Fruit fly (Drosophila melanogaster): ENCODE data around the gene sn.

Gene sn

dm6 chrX:7937588-7938481 lies 26.0 kb upstream of the sn start (continued):
- peak; percentile 86 for TF ChIP-seq fd96Cb (tag; optimal IDR thresholded peaks at IDR 0.05)
- peak; percentile 23 for TF ChIP-seq CG13123 (GFP tag; optimal IDR thresholded peaks at IDR 0.05)
- 0 out of 2 replicates have a peak, but pooled peaks have one; percentile 27 for TF ChIP-seq Oaz (GFP tag; IDR thresholded peaks at IDR 0.05)
- peak; percentile 46 for TF ChIP-seq CG10147 (GFP tag; optimal IDR thresholded peaks at IDR 0.05)
- peak; percentile 66; the same call in 2 of the 3 replicates for TF ChIP-seq tgo (GFP tag; IDR thresholded peaks at IDR 0.05)
- no peak for TF ChIP-seq Tbp (GFP tag; optimal IDR thresholded peaks at IDR 0.05)
- peak; percentile 64 for TF ChIP-seq pho (GFP tag; optimal IDR thresholded peaks at IDR 0.05)
- TF ChIP-seq CG6791 (GFP tag; IDR thresholded peaks at IDR 0.05; ENCODE audit: partially characterized antibody): no peak
- no peak for TF ChIP-seq ham (GFP tag; IDR thresholded peaks at IDR 0.05)
- peak; percentile 21; the same call in 1 of the 2 replicates for TF ChIP-seq dimm (GFP tag; IDR thresholded peaks at IDR 0.05)
- TF ChIP-seq ara (GFP tag; IDR thresholded peaks at IDR 0.05): peak; percentile 47; the same call in 1 of the 2 replicates
- TF ChIP-seq Antp (GFP tag; optimal IDR thresholded peaks at IDR 0.05): peak; percentile 79
- peak; percentile 87 for TF ChIP-seq CG2678 (tag; optimal IDR thresholded peaks at IDR 0.05)
- 0 out of 2 replicates have a peak, but pooled peaks have one; percentile 36 for TF ChIP-seq sob (GFP tag; IDR thresholded peaks at IDR 0.05)
- no peak for TF ChIP-seq usp (GFP tag; optimal IDR thresholded peaks at IDR 0.05)
- TF ChIP-seq otp (GFP tag; IDR thresholded peaks at IDR 0.05): peak; percentile 68; the same call in 2 of the 3 replicates
- peak; percentile 80 for TF ChIP-seq CG1792 (GFP tag; optimal IDR thresholded peaks at IDR 0.05)
- TF ChIP-seq br (optimal IDR thresholded peaks at IDR 0.05): no peak
- TF ChIP-seq Mrtf (GFP tag; IDR thresholded peaks at IDR 0.05): 0 out of 3 replicates have a peak, but pooled peaks have one; percentile 9
- TF ChIP-seq CG15514 (GFP tag; optimal IDR thresholded peaks at IDR 0.05): peak; percentile 7
- peak; percentile 74 for TF ChIP-seq grau (tag; optimal IDR thresholded peaks at IDR 0.05)
- peak; percentile 58 to 79 for TF ChIP-seq crp (GFP tag; optimal IDR thresholded peaks at IDR 0.05)
- TF ChIP-seq esg (GFP tag; conservative IDR thresholded peaks at IDR 0.05): peak; percentile 76
- TF ChIP-seq yki (optimal IDR thresholded peaks at IDR 0.05): no peak
- no peak for TF ChIP-seq Dfd (GFP tag; optimal IDR thresholded peaks at IDR 0.05)
- TF ChIP-seq CG7928 (GFP tag; optimal IDR thresholded peaks at IDR 0.05): no peak
- no peak for TF ChIP-seq Adf1 (GFP tag; IDR thresholded peaks at IDR 0.05)
- TF ChIP-seq CG8359 (GFP tag; optimal IDR thresholded peaks at IDR 0.05; ENCODE audit: borderline replicate concordance): peak; percentile 48
- peak; percentile 51 for TF ChIP-seq CG8290 (GFP tag; optimal IDR thresholded peaks at IDR 0.05)
- TF ChIP-seq CG8290 (tag; optimal IDR thresholded peaks at IDR 0.05): peak in 1 of 2 experiments; percentile 59
- peak; percentile 80 for TF ChIP-seq ewg (GFP tag; optimal IDR thresholded peaks at IDR 0.05)
- peak; percentile 54; the same call in 2 of the 3 replicates for TF ChIP-seq B-H1 (GFP tag; IDR thresholded peaks at IDR 0.05)
- no peak for TF ChIP-seq ftz-f1 (GFP tag; optimal IDR thresholded peaks at IDR 0.05)
- TF ChIP-seq CG13894 (tag; optimal IDR thresholded peaks at IDR 0.05): no peak
- peak; percentile 70; the same call in 1 of the 2 replicates for TF ChIP-seq Awh (GFP tag; IDR thresholded peaks at IDR 0.05)
- TF ChIP-seq Doc3 (GFP tag; IDR thresholded peaks at IDR 0.05; ENCODE audit: partially characterized antibody): no peak
- peak; percentile 82 for TF ChIP-seq CG8388 (GFP tag; optimal IDR thresholded peaks at IDR 0.05)
- TF ChIP-seq Pdp1 (GFP tag; optimal IDR thresholded peaks at IDR 0.05): peak; percentile 81 to 92
- TF ChIP-seq CG11093 (GFP tag; IDR thresholded peaks at IDR 0.05): peak; percentile 84
- TF ChIP-seq lmd (GFP tag; IDR thresholded peaks at IDR 0.05): peak; percentile 84
- peak; percentile 64 for TF ChIP-seq Fer1 (GFP tag; optimal IDR thresholded peaks at IDR 0.05)
- no peak for TF ChIP-seq CG6175 (GFP tag; IDR thresholded peaks at IDR 0.05)
- no peak for TF ChIP-seq CG3995 (GFP tag; optimal IDR thresholded peaks at IDR 0.05)
- peak; percentile 59 for TF ChIP-seq btn (GFP tag; optimal IDR thresholded peaks at IDR 0.05)
- peak; percentile 4 for TF ChIP-seq Jarid2 (GFP tag; optimal IDR thresholded peaks at IDR 0.05)
- peak; percentile 77 for TF ChIP-seq Six4 (GFP tag; optimal IDR thresholded peaks at IDR 0.05)
- TF ChIP-seq chinmo (GFP tag; IDR thresholded peaks at IDR 0.05; ENCODE audit: partially characterized antibody): 0 out of 4 replicates have a peak, but pooled peaks have one; percentile 36
- peak; percentile 50 to 82 for TF ChIP-seq Hr51 (GFP tag; optimal IDR thresholded peaks at IDR 0.05)
- TF ChIP-seq CG9437 (GFP tag; optimal IDR thresholded peaks at IDR 0.05): peak; percentile 87

Measured in whole organism, embryonic.